Worm (Caenorhabditis elegans) whole organism, late embryonic: ENCODE data around the gene dmd-6.

ENCODE experiments used
- che-1 ChIP-seq: sonication (generic microtip); optimal IDR thresholded peaks from 2 replicates; lab custom pipeline; 2016; ENCODE audit warnings: mild to moderate bottlenecking, missing genetic modification characterization, missing compliant biosample characterization
- fkh-6 ChIP-seq: sonication (generic microtip); optimal IDR thresholded peaks from 2 replicates; lab custom pipeline; 2016; ENCODE audit warnings: missing genetic modification characterization, missing compliant biosample characterization
- nhr-11 ChIP-seq: fragments of 150-350 bp; optimal IDR thresholded peaks from 2 replicates; lab custom pipeline; 2014; ENCODE audit warnings: missing biosample characterization, missing genetic modification characterization
- pqm-1 ChIP-seq: sonication (generic microtip); optimal IDR thresholded peaks from 2 replicates; lab custom pipeline; 2016; ENCODE audit warnings: missing genetic modification characterization, missing compliant biosample characterization

DNA sequence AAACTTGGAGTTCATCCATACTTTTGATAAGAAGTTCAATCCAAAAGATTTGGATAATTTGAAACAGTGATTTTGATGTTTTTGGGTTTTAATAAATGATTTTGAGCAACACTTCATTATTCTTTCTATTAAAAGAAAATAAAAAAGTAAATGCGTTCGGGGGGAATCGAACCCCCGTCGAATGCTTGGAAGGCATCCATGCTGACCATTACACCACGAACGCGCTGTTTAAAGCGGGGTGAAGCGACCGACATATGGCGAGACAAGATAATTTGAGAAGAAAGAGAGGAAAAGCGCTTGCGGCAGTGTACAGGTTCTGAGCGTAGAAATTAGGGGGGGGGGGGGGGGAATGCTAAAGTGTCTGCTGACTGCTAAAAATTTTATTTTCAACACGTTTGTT is 39.9 kb upstream of the dmd-6 start:
- no peak for TF ChIP-seq pqm-1 (tag; lab: Kevin White, UChicago)
- TF ChIP-seq fkh-6 (tag; lab: Kevin White, UChicago): no peak
- TF ChIP-seq che-1 (tag; lab: Kevin White, UChicago): peak; percentile 73
- no peak for TF ChIP-seq nhr-11
